Worm (Caenorhabditis elegans) whole organism, early embryonic: ENCODE results near the gene nlp-81.

Experiments used
- aly-1 ChIP-seq: sonication (generic microtip); optimal IDR thresholded peaks from 2 replicates; lab custom pipeline; 2016; ENCODE audit warnings: missing genetic modification characterization, missing compliant biosample characterization
- ama-1 ChIP-seq: fragments of 150-350 bp; optimal IDR thresholded peaks from 2 replicates; lab custom pipeline; 2014
- ceh-36 ChIP-seq: sonication (generic microtip); optimal IDR thresholded peaks from 2 replicates; lab custom pipeline; 2016; ENCODE audit warnings: missing genetic modification characterization, inconsistent platforms, missing compliant biosample characterization
- hmg-4 ChIP-seq: fragments of 200-800 bp; sonication (Bioruptor generic); optimal IDR thresholded peaks from 2 replicates; lab custom pipeline; 2018; ENCODE audit warnings: mild to moderate bottlenecking, missing genetic modification characterization, missing compliant biosample characterization
- hnd-1 ChIP-seq: sonication (generic microtip); optimal IDR thresholded peaks from 2 replicates; lab custom pipeline; 2016; ENCODE audit warnings: missing genetic modification characterization, missing compliant biosample characterization
- sea-1 ChIP-seq: fragments of 200-800 bp; sonication (Bioruptor generic); conservative IDR thresholded peaks from 2 replicates; pipeline ENCODE4 v1.3.6; 2022; ENCODE audit warnings: missing genetic modification characterization, missing compliant biosample characterization
- tra-4 ChIP-seq: sonication (generic microtip); optimal IDR thresholded peaks from 2 replicates; lab custom pipeline; 2017; ENCODE audit warnings: missing genetic modification characterization, missing compliant biosample characterization

- TF ChIP-seq hmg-4 (GFP tag; lab: Kevin White, UChicago): no peak
- no peak for TF ChIP-seq ceh-36 (tag; lab: Kevin White, UChicago)
- no peak for TF ChIP-seq ama-1 (lab: Kevin White, UChicago)
- TF ChIP-seq hnd-1 (tag; lab: Kevin White, UChicago): no peak
- TF ChIP-seq sea-1 (GFP tag; lab: Robert Waterston, UW): no peak
- TF ChIP-seq tra-4: no peak
- TF ChIP-seq aly-1 (tag; lab: Kevin White, UChicago): no peak
These were observed 23.1 kb upstream of the nlp-81 start for ce11 chrIV:3199041-3199440.
